Fruit fly (Drosophila melanogaster) whole organism, pupa: ENCODE measurements around the gene CG1979.

Source experiments
- CG10348 ChIP-seq: fragments of 200-800 bp; sonication (Bioruptor generic); IDR thresholded peaks from 2 replicates; pipeline ENCODE4 v1.3.6; 2022; ENCODE audit warnings: missing biosample characterization, missing genetic modification characterization
- CG12605 ChIP-seq: fragments of 200-800 bp; sonication (Bioruptor generic); IDR thresholded peaks from 2 replicates; pipeline ENCODE4 v1.3.6; 2022; ENCODE audit warnings: missing biosample characterization, missing genetic modification characterization
- CG13204 ChIP-seq: fragments of 200-800 bp; sonication (Bioruptor generic); optimal IDR thresholded peaks from 2 replicates; lab custom pipeline; 2018; ENCODE audit warnings: missing biosample characterization, mild to moderate bottlenecking, missing genetic modification characterization, moderate library complexity
- CG14655 ChIP-seq: fragments of 200-800 bp; sonication (Bioruptor generic); optimal IDR thresholded peaks from 3 replicates; lab custom pipeline; 2017; ENCODE audit warnings: mild to moderate bottlenecking, missing biosample characterization, missing genetic modification reagents, missing genetic modification characterization
- CG15710 ChIP-seq: fragments of 200-800 bp; sonication (Bioruptor generic); optimal IDR thresholded peaks from 2 replicates; lab custom pipeline; 2018; ENCODE audit warnings: missing biosample characterization, mild to moderate bottlenecking, missing genetic modification characterization, moderate library complexity
- CG17806 ChIP-seq: fragments of 200-800 bp; sonication (Bioruptor generic); optimal IDR thresholded peaks from 2 replicates; lab custom pipeline; 2018; ENCODE audit warnings: missing biosample characterization, mild to moderate bottlenecking, missing genetic modification characterization, moderate library complexity
- CG32121 ChIP-seq: fragments of 200-800 bp; sonication (Bioruptor generic); IDR thresholded peaks from 2 replicates; pipeline ENCODE4 v1.3.6; 2022; ENCODE audit warnings: missing biosample characterization, missing genetic modification characterization
- CG34367 ChIP-seq: fragments of 200-800 bp; sonication (Bioruptor generic); optimal IDR thresholded peaks from 2 replicates; lab custom pipeline; 2018; ENCODE audit warnings: missing biosample characterization, mild to moderate bottlenecking, missing genetic modification characterization
- CG4496 ChIP-seq: fragments of 200-800 bp; sonication (Bioruptor generic); IDR thresholded peaks from 3 replicates; pipeline ENCODE4 v1.3.6; 2022; ENCODE audit warnings: missing biosample characterization, missing genetic modification characterization
- CG8159 ChIP-seq: fragments of 200-800 bp; sonication (Bioruptor generic); optimal IDR thresholded peaks from 3 replicates; lab custom pipeline; 2018; ENCODE audit warnings: missing biosample characterization, mild to moderate bottlenecking, missing genetic modification characterization, moderate library complexity
- CG8301 ChIP-seq: fragments of 200-800 bp; sonication (Bioruptor generic); optimal IDR thresholded peaks from 2 replicates; lab custom pipeline; 2018; ENCODE audit warnings: missing biosample characterization, mild to moderate bottlenecking, missing genetic modification characterization
- CG9948 ChIP-seq: fragments of 200-800 bp; sonication (Bioruptor generic); optimal IDR thresholded peaks from 2 replicates; lab custom pipeline; 2018; ENCODE audit warnings: missing biosample characterization, mild to moderate bottlenecking, missing genetic modification characterization, moderate library complexity
- D1 ChIP-seq: fragments of 200-800 bp; sonication (Bioruptor generic); optimal IDR thresholded peaks from 2 replicates; lab custom pipeline; 2018; ENCODE audit warnings: missing biosample characterization, mild to moderate bottlenecking, missing genetic modification characterization, moderate library complexity
- EcR ChIP-seq: fragments of 200-800 bp; sonication (Bioruptor generic); optimal IDR thresholded peaks from 3 replicates; lab custom pipeline; 2019; ENCODE audit warnings: missing biosample characterization, missing genetic modification characterization, mild to moderate bottlenecking, moderate library complexity, missing genetic modification reagents
- Ets98B ChIP-seq: fragments of 200-800 bp; sonication (Bioruptor generic); IDR thresholded peaks from 2 replicates; pipeline ENCODE4 v1.3.6; 2022; ENCODE audit warnings: missing biosample characterization, missing genetic modification characterization
- Pif1A ChIP-seq: fragments of 200-800 bp; sonication (Bioruptor generic); optimal IDR thresholded peaks from 3 replicates; lab custom pipeline; 2016; ENCODE audit warnings: missing biosample characterization, missing genetic modification characterization
- Pif1B ChIP-seq: fragments of 200-800 bp; sonication (Bioruptor generic); optimal IDR thresholded peaks from 3 replicates; lab custom pipeline; 2016; ENCODE audit warnings: missing biosample characterization, missing genetic modification characterization
- Snoo ChIP-seq: fragments of 200-800 bp; sonication (Bioruptor generic); optimal IDR thresholded peaks from 3 replicates; lab custom pipeline; 2017; ENCODE audit warnings: missing biosample characterization, mild to moderate bottlenecking, missing genetic modification characterization, inconsistent platforms
- fd96Ca ChIP-seq: fragments of 200-800 bp; sonication (Bioruptor generic); IDR thresholded peaks from 3 replicates; pipeline ENCODE4 v1.3.6; 2022; ENCODE audit warnings: missing biosample characterization, missing genetic modification characterization
- gl ChIP-seq: fragments of 200-800 bp; sonication (Bioruptor generic); optimal IDR thresholded peaks from 2 replicates; lab custom pipeline; 2018; ENCODE audit warnings: missing biosample characterization, mild to moderate bottlenecking, missing genetic modification characterization
- rn ChIP-seq: fragments of 200-800 bp; sonication (Bioruptor generic); IDR thresholded peaks from 2 replicates; pipeline ENCODE4 v1.3.6; 2022; ENCODE audit warnings: missing biosample characterization, missing genetic modification characterization

Gene CG1979

DNA sequence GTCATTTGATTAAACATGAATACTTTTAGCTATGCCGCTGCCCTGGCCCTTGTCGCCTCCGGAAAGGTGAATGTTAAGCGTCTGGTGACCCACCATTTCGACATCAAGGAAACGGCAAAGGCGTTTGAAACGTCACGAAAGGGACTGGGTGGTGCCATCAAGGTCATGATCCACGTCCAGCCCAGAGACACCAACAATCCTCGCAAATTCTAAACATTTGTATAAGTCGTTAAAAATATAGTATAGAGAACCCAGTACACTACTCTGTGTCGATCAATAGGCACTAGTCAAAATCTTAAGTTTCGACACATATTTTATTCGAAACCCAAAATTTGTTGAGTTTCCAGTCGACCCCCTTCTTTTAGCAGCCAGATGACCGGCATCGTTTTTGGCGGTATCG lies at the start of gene CG1979:
CG1979 (plus strand) TSS at position 301 of the 400 bp plus-strand sequence.
- TF ChIP-seq gl, result no peak
- no peak for TF ChIP-seq CG32121 (GFP tag; lab: Robert Waterston, UW)
- no peak for TF ChIP-seq CG12605 (GFP tag; lab: Robert Waterston, UW)
- no peak for TF ChIP-seq CG14655
- no peak for TF ChIP-seq CG17806
- TF ChIP-seq CG4496 (GFP tag; lab: Robert Waterston, UW), result no peak
- TF ChIP-seq CG8159 (tag; lab: Kevin White, UChicago), result no peak
- TF ChIP-seq CG9948 (tag; lab: Kevin White, UChicago), result no peak
- no peak for TF ChIP-seq rn
- TF ChIP-seq D1 (tag; lab: Kevin White, UChicago), result no peak
- TF ChIP-seq fd96Ca, result no peak
- TF ChIP-seq Pif1A (GFP tag; lab: Kevin White, UChicago), result no peak
- no peak for TF ChIP-seq CG34367
- TF ChIP-seq CG15710 (tag; lab: Kevin White, UChicago), result no peak
- no peak for TF ChIP-seq CG8301 (tag; lab: Kevin White, UChicago)
- no peak for TF ChIP-seq CG13204 (GFP tag; lab: Kevin White, UChicago)
- no peak for TF ChIP-seq CG10348
- TF ChIP-seq EcR, result no peak
- no peak for TF ChIP-seq Snoo
- no peak for TF ChIP-seq Ets98B (GFP tag; lab: Robert Waterston, UW)

DNA sequence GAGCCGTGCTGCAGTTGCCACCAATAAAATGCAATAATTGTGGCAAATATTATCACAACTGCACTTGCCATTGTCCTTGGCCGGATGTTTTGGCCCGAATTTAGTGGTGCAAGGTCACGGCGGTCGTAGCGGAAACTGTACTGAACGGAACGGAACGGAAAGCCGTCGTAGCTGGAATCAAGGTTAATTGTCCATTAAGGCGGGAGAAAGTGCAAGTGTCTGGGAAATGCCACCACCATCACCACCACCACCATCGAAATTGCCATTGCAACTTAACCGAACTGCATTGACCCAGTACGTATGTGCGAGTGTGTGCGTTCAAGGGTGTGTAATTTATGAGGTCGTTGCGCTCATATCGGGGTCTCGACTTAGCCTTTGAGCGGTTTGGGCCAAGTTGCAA lies 47.5 kb upstream of the CG1979 start:
- TF ChIP-seq CG12605 (GFP tag; lab: Robert Waterston, UW), result no peak
- no peak for TF ChIP-seq CG8301 (tag; lab: Kevin White, UChicago)
- TF ChIP-seq rn, result no peak
- no peak for TF ChIP-seq Ets98B (GFP tag; lab: Robert Waterston, UW)
- TF ChIP-seq CG17806, result no peak
- TF ChIP-seq CG13204 (GFP tag; lab: Kevin White, UChicago), result no peak
- no peak for TF ChIP-seq Pif1B (GFP tag; lab: Kevin White, UChicago)
- TF ChIP-seq CG4496 (GFP tag; lab: Robert Waterston, UW), result no peak
- TF ChIP-seq CG8159 (tag; lab: Kevin White, UChicago), result no peak
- TF ChIP-seq gl, result no peak
- no peak for TF ChIP-seq CG9948 (tag; lab: Kevin White, UChicago)
- no peak for TF ChIP-seq EcR
- TF ChIP-seq D1 (tag; lab: Kevin White, UChicago), result no peak

DNA sequence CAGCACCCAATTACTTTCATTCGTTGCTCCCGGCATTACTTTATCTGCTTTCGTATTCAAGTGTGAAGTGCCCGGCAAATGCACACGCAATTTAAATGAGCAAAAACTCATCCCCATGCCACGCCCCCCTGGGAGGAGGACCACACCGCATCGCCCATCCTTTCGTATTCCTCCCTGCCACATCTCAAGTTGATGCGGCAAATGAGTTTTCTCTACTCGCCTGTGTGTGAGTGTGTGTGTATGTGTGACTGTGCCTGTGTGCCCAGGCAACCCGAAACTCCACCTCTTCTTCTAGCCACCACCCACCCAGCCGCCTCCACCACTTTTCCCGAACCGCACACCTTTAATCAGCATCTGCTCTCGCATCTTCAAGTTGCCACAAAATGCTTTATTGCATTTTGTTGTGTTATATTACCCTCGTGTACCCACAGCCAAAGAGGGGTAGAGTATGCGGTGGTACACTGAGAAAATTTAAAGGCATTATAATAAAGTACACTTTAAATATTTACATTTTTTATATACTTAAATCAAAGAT lies 43.3 kb upstream of the CG1979 start:
- TF ChIP-seq CG12605 (GFP tag; lab: Robert Waterston, UW), result no peak
- no peak for TF ChIP-seq CG34367
- no peak for TF ChIP-seq CG8301 (tag; lab: Kevin White, UChicago)
- no peak for TF ChIP-seq gl
- TF ChIP-seq CG4496 (GFP tag; lab: Robert Waterston, UW), result no peak
- TF ChIP-seq Ets98B (GFP tag; lab: Robert Waterston, UW), result no peak
- no peak for TF ChIP-seq CG8159 (tag; lab: Kevin White, UChicago)
- TF ChIP-seq Pif1B (GFP tag; lab: Kevin White, UChicago), result no peak
- no peak for TF ChIP-seq D1 (tag; lab: Kevin White, UChicago)
- TF ChIP-seq rn, result no peak
- no peak for TF ChIP-seq CG15710 (tag; lab: Kevin White, UChicago)
- TF ChIP-seq, all 21 proteins: peak for 0

DNA sequence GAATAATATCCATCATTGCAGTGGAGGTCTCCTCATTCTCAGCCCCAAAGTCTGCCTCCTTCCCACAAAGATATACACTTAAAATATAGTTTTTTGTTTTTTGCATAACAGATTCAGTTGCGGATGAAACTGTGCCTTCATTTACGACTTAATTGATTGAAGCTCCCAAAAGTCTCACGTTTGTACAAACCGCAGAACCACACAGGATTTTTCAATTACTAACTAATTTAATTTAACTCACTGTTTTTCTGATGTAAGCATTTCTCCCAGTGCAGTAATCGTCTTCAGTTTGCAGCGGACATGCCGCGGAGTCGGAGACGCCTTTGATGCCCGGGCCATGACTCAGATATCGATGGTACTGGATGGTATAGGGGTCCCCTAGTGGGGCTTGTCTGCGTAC lies 29.8 kb upstream of the CG1979 start:
- peak; percentile 89 for TF ChIP-seq CG14655
- no peak for TF ChIP-seq CG32121 (GFP tag; lab: Robert Waterston, UW)
- TF ChIP-seq Snoo, result no peak
- no peak for TF ChIP-seq Ets98B (GFP tag; lab: Robert Waterston, UW)
- TF ChIP-seq fd96Ca, result 0 out of 3 replicates have a peak, but pooled peaks have one; percentile 50
- peak; percentile 61 for TF ChIP-seq CG13204 (GFP tag; lab: Kevin White, UChicago)
- peak; percentile 34 for TF ChIP-seq CG8301 (tag; lab: Kevin White, UChicago)
- TF ChIP-seq rn, result no peak
- TF ChIP-seq CG9948 (tag; lab: Kevin White, UChicago), result peak; percentile 78
- TF ChIP-seq CG15710 (tag; lab: Kevin White, UChicago), result peak; percentile 87
- peak; percentile 78 for TF ChIP-seq Pif1A (GFP tag; lab: Kevin White, UChicago)
- TF ChIP-seq CG12605 (GFP tag; lab: Robert Waterston, UW), result no peak
- TF ChIP-seq gl, result no peak
- peak; percentile 87 for TF ChIP-seq CG34367
- peak; percentile 59 for TF ChIP-seq CG17806
- no peak for TF ChIP-seq EcR
- TF ChIP-seq Pif1B (GFP tag; lab: Kevin White, UChicago), result peak; percentile 81
- no peak for TF ChIP-seq CG10348
- TF ChIP-seq CG4496 (GFP tag; lab: Robert Waterston, UW), result peak; percentile 20; the same call in 1 of the 3 replicates
- peak; percentile 23 for TF ChIP-seq D1 (tag; lab: Kevin White, UChicago)
- TF ChIP-seq CG8159 (tag; lab: Kevin White, UChicago), result peak; percentile 64
- TF ChIP-seq, all 21 proteins: peak for 13

DNA sequence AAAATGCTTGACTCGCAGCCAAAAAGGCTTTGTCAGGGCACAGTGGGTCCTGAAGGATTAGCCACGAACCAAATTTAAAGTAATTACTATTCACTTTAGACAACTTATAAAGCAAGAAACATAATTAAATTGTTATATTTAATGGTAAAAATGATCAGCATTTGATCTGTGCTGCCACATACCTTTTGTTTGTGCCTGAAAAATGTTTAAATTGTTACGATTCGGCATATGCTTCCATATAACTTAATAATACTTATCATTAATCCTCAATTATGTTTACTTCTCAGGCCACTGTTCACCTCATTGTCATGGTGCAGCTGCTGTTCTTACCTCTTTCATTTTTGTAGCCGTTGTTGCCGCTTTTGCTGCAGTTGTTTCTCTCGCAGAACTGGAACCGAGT lies 29.1 kb upstream of the CG1979 start:
- TF ChIP-seq CG14655 (peak; percentile 78), Snoo (no peak), CG15710 (tag; lab: Kevin White, UChicago) (peak; percentile 70), EcR (no peak), gl (peak; percentile 21), CG17806 (peak; percentile 58), CG12605 (GFP tag; lab: Robert Waterston, UW) (no peak), CG8301 (tag; lab: Kevin White, UChicago) (peak; percentile 55), CG8159 (tag; lab: Kevin White, UChicago) (peak; percentile 77), Pif1B (GFP tag; lab: Kevin White, UChicago) (peak; percentile 42), Pif1A (GFP tag; lab: Kevin White, UChicago) (peak; percentile 38), CG9948 (tag; lab: Kevin White, UChicago) (peak; percentile 71), CG34367 (peak; percentile 54)

DNA sequence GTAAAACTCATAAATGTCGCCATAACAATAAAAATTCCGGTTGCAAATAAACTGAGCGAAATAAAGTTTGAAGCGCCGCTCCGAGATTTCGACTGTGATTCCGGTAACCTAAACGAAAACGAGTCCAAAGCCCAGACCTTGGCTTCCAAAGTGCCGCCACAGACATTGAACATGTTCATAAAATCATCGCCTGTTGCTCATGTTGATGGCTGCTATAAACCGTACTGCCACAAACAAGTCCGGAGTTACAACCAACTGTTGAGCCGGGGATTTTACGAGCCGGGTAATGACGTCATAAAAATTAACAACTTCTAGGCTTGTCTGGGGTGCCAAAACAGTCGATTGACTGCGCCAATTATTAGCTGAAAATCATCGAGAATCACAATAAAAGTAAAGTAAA lies 25.8 kb upstream of the CG1979 start:
- TF ChIP-seq EcR (no peak), CG13204 (GFP tag; lab: Kevin White, UChicago) (no peak)
- TF ChIP-seq, all 21 proteins: peak for 0
